Worm (Caenorhabditis elegans): ENCODE measurements around the gene agxt-1.

Gene agxt-1

ce11 chrII:8829189-8829588 is 16.2 kb upstream of the agxt-1 start, which contains the start of gene F46C5.2:
Gene F46C5.2, minus strand, starts transcription at chrII:8829289.
- TF ChIP-seq ceh-9 (tag; optimal IDR thresholded peaks at IDR 0.05), result no peak
- TF ChIP-seq npax-4 (tag; optimal IDR thresholded peaks at IDR 0.05), result no peak

DNA sequence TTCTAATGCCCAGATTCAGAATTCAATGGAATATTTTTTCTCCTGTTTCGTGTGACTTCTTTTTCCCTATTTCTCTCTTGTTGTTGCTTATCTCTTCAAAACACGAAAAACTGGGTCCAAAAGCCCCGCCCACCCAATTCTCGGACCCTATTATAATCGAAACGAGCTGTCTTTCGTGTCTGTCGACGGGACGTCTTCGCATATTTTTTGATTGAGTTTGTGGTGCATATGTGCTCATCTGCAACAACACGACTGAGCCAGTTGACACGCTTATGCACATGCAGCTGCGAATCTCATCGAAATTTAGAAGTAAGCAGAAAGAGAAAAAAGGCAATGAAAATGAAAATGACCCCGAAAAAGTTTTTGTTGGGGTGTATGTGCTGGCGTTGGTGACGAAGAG is 14.5 kb upstream of the agxt-1 start:
- no peak for TF ChIP-seq elt-4 (tag; optimal IDR thresholded peaks at IDR 0.05)
- no peak for TF ChIP-seq F13H6.1 (tag; optimal IDR thresholded peaks at IDR 0.05)
- peak; percentile 63 for TF ChIP-seq unc-42 (tag; optimal IDR thresholded peaks at IDR 0.05)
- no peak for TF ChIP-seq ceh-14 (tag; optimal IDR thresholded peaks at IDR 0.05)
- no peak for TF ChIP-seq ceh-34 (tag; optimal IDR thresholded peaks at IDR 0.05)
- TF ChIP-seq C38D4.7 (GFP tag; optimal IDR thresholded peaks at IDR 0.05), result no peak
- no peak for TF ChIP-seq sox-2 (GFP tag; IDR thresholded peaks at IDR 0.05)
- no peak for TF ChIP-seq pha-2 (tag; optimal IDR thresholded peaks at IDR 0.05)

ce11 chrII:8832941-8833340 is 12.5 kb upstream of the agxt-1 start:
- TF ChIP-seq unc-86 (tag; optimal IDR thresholded peaks at IDR 0.05) (no peak), ref-2 (tag; optimal IDR thresholded peaks at IDR 0.05) (no peak), nhr-11 (tag; optimal IDR thresholded peaks at IDR 0.05) (no peak), ceh-22 (tag; optimal IDR thresholded peaks at IDR 0.05) (no peak), npax-4 (tag; optimal IDR thresholded peaks at IDR 0.05) (no peak), elt-4 (tag; optimal IDR thresholded peaks at IDR 0.05) (no peak), ceh-24 (tag; optimal IDR thresholded peaks at IDR 0.05) (no peak), ceh-34 (tag; optimal IDR thresholded peaks at IDR 0.05) (no peak), hlh-30 (tag; optimal IDR thresholded peaks at IDR 0.05; ENCODE audit: insufficient read depth) (no peak), tbx-7 (tag; optimal IDR thresholded peaks at IDR 0.05) (no peak)

ce11 chrII:8835857-8836256 is 9.5 kb upstream of the agxt-1 start, which contains the start of gene F46C5.4:
Gene F46C5.4, plus strand, starts transcription at chrII:8836078.
- no peak for TF ChIP-seq elt-4 (tag; optimal IDR thresholded peaks at IDR 0.05)
- TF ChIP-seq unc-42 (tag; optimal IDR thresholded peaks at IDR 0.05), result peak; percentile 58

- TF ChIP-seq ceh-31 (tag; optimal IDR thresholded peaks at IDR 0.05), result no peak
- no peak for TF ChIP-seq che-1 (tag; optimal IDR thresholded peaks at IDR 0.05)
- TF ChIP-seq pag-3 (tag; optimal IDR thresholded peaks at IDR 0.05; ENCODE audit: borderline replicate concordance), result no peak
- no peak for TF ChIP-seq hlh-30 (tag; optimal IDR thresholded peaks at IDR 0.05; ENCODE audit: insufficient read depth)
Measured at ce11 chrII:8839025-8839424, 6.4 kb upstream of the agxt-1 start, which contains the start of gene F46C5.7. Gene F46C5.7, plus strand, starts transcription at chrII:8839325.

DNA sequence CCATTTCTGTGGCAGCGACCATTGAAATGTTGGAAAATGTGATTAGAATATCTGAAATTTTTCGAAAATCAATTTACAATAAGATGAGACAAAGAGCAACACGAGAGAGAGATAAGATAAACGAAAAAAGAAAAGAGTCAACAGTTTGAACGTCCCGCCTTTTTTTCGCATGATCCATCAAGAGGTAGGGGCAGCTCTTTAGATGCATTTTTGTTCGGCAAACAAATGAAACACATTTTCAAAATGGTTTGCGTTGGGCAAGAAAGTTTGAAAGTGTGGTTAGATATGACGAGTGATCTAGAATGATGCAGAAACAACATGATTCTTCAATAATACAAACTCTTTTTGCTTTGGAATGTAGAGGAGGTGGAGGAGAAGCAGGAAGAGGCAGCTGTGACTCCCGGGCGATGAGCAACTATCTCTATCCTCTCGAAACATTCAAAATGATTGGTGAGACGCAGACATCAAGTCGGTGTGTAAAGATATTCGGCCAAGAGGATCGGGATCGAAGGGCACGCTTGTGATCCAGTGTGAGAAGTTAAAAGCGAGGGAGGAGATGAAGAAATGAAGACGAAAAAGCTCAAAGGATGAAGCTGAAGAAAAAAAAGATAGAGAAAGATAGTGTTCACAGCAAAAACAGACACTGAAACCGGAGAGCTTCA is 802 bp upstream of the agxt-1 start, which contains the start of gene F46C5.6:
F46C5.6 (minus strand) TSS at position 51 of the 662 bp plus-strand sequence.
- TF ChIP-seq rnt-1 (tag; optimal IDR thresholded peaks at IDR 0.05), result peak; percentile 32
- peak; percentile 27 for TF ChIP-seq tbx-2 (tag; optimal IDR thresholded peaks at IDR 0.05)
- TF ChIP-seq ttx-3 (tag; optimal IDR thresholded peaks at IDR 0.05), result no peak
- TF ChIP-seq nfya-1 (tag; optimal IDR thresholded peaks at IDR 0.05), result peak; percentile 40
- TF ChIP-seq nhr-232 (tag; optimal IDR thresholded peaks at IDR 0.05), result no peak
- no peak for TF ChIP-seq lim-6 (tag; optimal IDR thresholded peaks at IDR 0.05)
- TF ChIP-seq unc-55 (GFP tag; optimal IDR thresholded peaks at IDR 0.05), result peak; percentile 53
- TF ChIP-seq ceh-34 (tag; optimal IDR thresholded peaks at IDR 0.05), result peak; percentile 34
- peak; percentile 94 for TF ChIP-seq ceh-18 (tag; optimal IDR thresholded peaks at IDR 0.05)
- TF ChIP-seq tbx-7 (tag; optimal IDR thresholded peaks at IDR 0.05), result no peak

ce11 chrII:8845932-8846331 is 534 bp downstream of the agxt-1 start:
- TF ChIP-seq ceh-2 (tag; optimal IDR thresholded peaks at IDR 0.05), result no peak
- no peak for TF ChIP-seq pqm-1 (tag; optimal IDR thresholded peaks at IDR 0.05)
- TF ChIP-seq elt-2 (tag; optimal IDR thresholded peaks at IDR 0.05), result peak; percentile 36
